Worm (Caenorhabditis elegans) whole organism, late embryonic: Measurements from ENCODE around the gene F43E2.11.
A peak's percentile ranks its signal among the peaks of the same experiment; 100 is the strongest.

ENCODE experiments used
- K09A11.1 ChIP-seq: sonication (generic microtip); optimal IDR thresholded peaks from 2 replicates; lab custom pipeline; 2017; ENCODE audit warnings: antibody characterized with exemption, mild to moderate bottlenecking, missing genetic modification characterization, missing compliant biosample characterization; ENCODE audit not compliant: insufficient read depth
- dve-1 ChIP-seq: sonication (generic microtip); optimal IDR thresholded peaks from 2 replicates; lab custom pipeline; 2017; ENCODE audit warnings: antibody characterized with exemption, mild to moderate bottlenecking, missing genetic modification characterization, missing compliant biosample characterization
- lim-6 ChIP-seq: sonication (generic microtip); optimal IDR thresholded peaks from 2 replicates; lab custom pipeline; 2016; ENCODE audit warnings: missing genetic modification characterization, missing compliant biosample characterization
- nfya-1 ChIP-seq: sonication (generic microtip); optimal IDR thresholded peaks from 2 replicates; lab custom pipeline; 2017; ENCODE audit warnings: missing genetic modification characterization, mild to moderate bottlenecking, missing compliant biosample characterization, antibody characterized with exemption, moderate library complexity
- pqm-1 ChIP-seq: sonication (generic microtip); optimal IDR thresholded peaks from 2 replicates; lab custom pipeline; 2016; ENCODE audit warnings: missing genetic modification characterization, missing compliant biosample characterization

- no peak for TF ChIP-seq pqm-1 (tag; lab: Kevin White, UChicago)
- TF ChIP-seq K09A11.1 (tag; lab: Kevin White, UChicago): no peak
- no peak for TF ChIP-seq lim-6
- peak; percentile 31 for TF ChIP-seq dve-1 (tag; lab: Kevin White, UChicago)
- peak; percentile 4 for TF ChIP-seq nfya-1 (tag; lab: Kevin White, UChicago)
Observed at ce11 chrII:7392052-7392694, 22.1 kb upstream of the F43E2.11 start.
